Fruit fly (Drosophila melanogaster) S2 (cell line): ENCODE measurements around the gene CCY.
"Not testable (repeated sequence)": the region's sequence is repeated elsewhere in the genome, so short reads cannot be mapped to it uniquely, and the experiment has no call there.

Experiments used
- CG8478 ChIP-seq: fragments of >200 bp; optimal IDR thresholded peaks from 2 replicates; lab custom pipeline; 2018
- CTCF ChIP-seq, 2 experiments: fragments of >200 bp; optimal IDR thresholded peaks; 2 replicates each; lab custom pipeline; 2018

CCY gene

DNA sequence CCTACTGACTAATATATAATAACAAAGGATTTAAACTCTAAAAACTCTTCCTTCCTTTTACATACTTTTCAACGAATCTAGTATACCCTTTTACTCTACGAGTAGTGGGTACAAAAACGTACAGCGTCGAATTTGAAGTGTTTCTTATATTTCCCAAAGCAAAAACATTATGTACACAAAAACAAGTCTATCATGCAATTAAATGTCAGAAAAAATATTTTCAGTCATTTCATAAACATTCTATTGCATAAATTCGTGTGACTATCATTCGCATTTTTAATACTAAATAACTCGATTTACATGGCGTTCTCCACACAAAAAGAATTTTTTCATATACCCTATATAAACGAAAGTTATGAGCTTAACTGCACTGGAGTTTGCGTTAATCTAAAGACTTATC lies at the start of gene CCY:
Gene CCY, plus strand, starts transcription at position 301 of the 400 bp plus-strand sequence.
- TF ChIP-seq CTCF (optimal IDR thresholded peaks at IDR 0.05; lab: Kevin White, UChicago); CG8478 (lab: Kevin White, UChicago): not testable (repeated sequence)
